Fruit fly (Drosophila melanogaster) whole organism, pupa: ENCODE results near the gene bond.

ENCODE experiments used
- CG12605 ChIP-seq: fragments of 200-800 bp; sonication (Bioruptor generic); IDR thresholded peaks from 2 replicates; pipeline ENCODE4 v1.3.6; 2022; ENCODE audit warnings: missing biosample characterization, missing genetic modification characterization
- CG15710 ChIP-seq: fragments of 200-800 bp; sonication (Bioruptor generic); optimal IDR thresholded peaks from 2 replicates; lab custom pipeline; 2018; ENCODE audit warnings: missing biosample characterization, mild to moderate bottlenecking, missing genetic modification characterization, moderate library complexity
- CG17806 ChIP-seq: fragments of 200-800 bp; sonication (Bioruptor generic); optimal IDR thresholded peaks from 2 replicates; lab custom pipeline; 2018; ENCODE audit warnings: missing biosample characterization, mild to moderate bottlenecking, missing genetic modification characterization, moderate library complexity
- CG32121 ChIP-seq: fragments of 200-800 bp; sonication (Bioruptor generic); IDR thresholded peaks from 2 replicates; pipeline ENCODE4 v1.3.6; 2022; ENCODE audit warnings: missing biosample characterization, missing genetic modification characterization
- CG8159 ChIP-seq: fragments of 200-800 bp; sonication (Bioruptor generic); optimal IDR thresholded peaks from 3 replicates; lab custom pipeline; 2018; ENCODE audit warnings: missing biosample characterization, mild to moderate bottlenecking, missing genetic modification characterization, moderate library complexity
- CG8301 ChIP-seq: fragments of 200-800 bp; sonication (Bioruptor generic); optimal IDR thresholded peaks from 2 replicates; lab custom pipeline; 2018; ENCODE audit warnings: missing biosample characterization, mild to moderate bottlenecking, missing genetic modification characterization
- EcR ChIP-seq: fragments of 200-800 bp; sonication (Bioruptor generic); optimal IDR thresholded peaks from 3 replicates; lab custom pipeline; 2019; ENCODE audit warnings: missing biosample characterization, missing genetic modification characterization, mild to moderate bottlenecking, moderate library complexity, missing genetic modification reagents
- fd96Ca ChIP-seq: fragments of 200-800 bp; sonication (Bioruptor generic); IDR thresholded peaks from 3 replicates; pipeline ENCODE4 v1.3.6; 2022; ENCODE audit warnings: missing biosample characterization, missing genetic modification characterization
- rn ChIP-seq: fragments of 200-800 bp; sonication (Bioruptor generic); IDR thresholded peaks from 2 replicates; pipeline ENCODE4 v1.3.6; 2022; ENCODE audit warnings: missing biosample characterization, missing genetic modification characterization

DNA sequence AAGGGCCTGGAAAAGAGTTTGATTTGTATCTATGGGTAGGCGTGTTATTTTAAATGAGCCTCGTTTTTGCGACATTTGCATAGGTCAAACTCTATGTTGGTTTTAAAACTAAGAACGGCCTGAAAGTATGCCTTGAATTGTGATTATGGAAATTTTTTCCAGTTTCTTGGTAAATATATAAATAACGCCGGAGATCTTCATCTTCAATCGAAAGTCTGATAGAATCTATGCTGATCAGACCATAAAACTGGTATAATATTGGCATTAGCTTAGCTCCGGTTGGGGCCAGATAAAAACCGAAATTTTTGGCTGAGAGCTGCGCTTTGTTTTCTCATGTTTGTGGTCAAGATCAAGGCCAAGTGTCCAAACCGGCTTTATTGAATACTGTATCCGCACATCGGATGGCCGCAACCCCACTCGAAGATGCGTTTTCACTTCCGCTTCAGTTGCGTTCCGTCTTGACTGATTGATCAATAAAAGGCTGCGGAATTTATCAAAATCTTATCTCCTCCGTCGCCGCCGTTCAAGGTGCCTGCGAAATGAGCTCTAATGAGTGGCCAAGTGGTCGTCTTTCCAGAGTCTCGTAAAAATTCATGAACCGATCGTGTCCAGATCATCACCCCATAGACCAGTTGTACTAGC, 6.7 kb downstream of the bond start:
- TF ChIP-seq rn (GFP tag; lab: Robert Waterston, UW) (no peak), CG32121 (GFP tag; lab: Robert Waterston, UW) (no peak), EcR (no peak), CG15710 (tag; lab: Kevin White, UChicago) (no peak), CG8301 (tag; lab: Kevin White, UChicago) (no peak), CG17806 (no peak), fd96Ca (GFP tag; lab: Robert Waterston, UW) (no peak), CG8159 (tag; lab: Kevin White, UChicago) (no peak), CG12605 (no peak)
